Worm (Caenorhabditis elegans) whole organism, L1 larva: Measurements from ENCODE around the gene W08G11.3.

ENCODE experiments used
- C04F5.9 ChIP-seq: sonication (generic microtip); optimal IDR thresholded peaks from 2 replicates; lab custom pipeline; 2016; ENCODE audit warnings: missing genetic modification characterization, missing compliant biosample characterization
- C16A3.4 ChIP-seq: fragments of 150-350 bp; optimal IDR thresholded peaks from 2 replicates; lab custom pipeline; 2014; ENCODE audit warnings: missing biosample characterization, missing genetic modification characterization
- aly-2 ChIP-seq: fragments of 150-350 bp; optimal IDR thresholded peaks from 2 replicates; lab custom pipeline; 2014; ENCODE audit warnings: missing biosample characterization, missing genetic modification characterization
- ceh-63 ChIP-seq: fragments of 200-800 bp; sonication (Bioruptor generic); optimal IDR thresholded peaks from 2 replicates; lab custom pipeline; 2018; ENCODE audit warnings: mild to moderate bottlenecking, missing genetic modification characterization, missing compliant biosample characterization
- ceh-82 ChIP-seq, 3 experiments: fragments of 150-350 bp in 1 of 3; sonication (generic microtip) in 2 of 3; optimal IDR thresholded peaks; 2 replicates each; lab custom pipeline; 2014 to 2017; ENCODE audit warnings: missing biosample characterization in 3 of 3, missing genetic modification characterization in 3 of 3
- ces-1 ChIP-seq: fragments of 150-350 bp; optimal IDR thresholded peaks from 2 replicates; lab custom pipeline; 2014; ENCODE audit warnings: missing biosample characterization, missing genetic modification reagents, missing genetic modification characterization
- dpl-1 ChIP-seq, 3 experiments: fragments of 150-350 bp in 2 of 3; sonication (generic microtip) in 1 of 3; optimal IDR thresholded peaks; 2 replicates each; lab custom pipeline; 2014 to 2017; ENCODE audit warnings: missing biosample characterization in 3 of 3, missing genetic modification characterization in 3 of 3, missing genetic modification reagents in 3 of 3
- dsc-1 ChIP-seq: sonication (generic microtip); optimal IDR thresholded peaks from 2 replicates; lab custom pipeline; 2016; ENCODE audit warnings: mild to moderate bottlenecking, missing genetic modification characterization, missing compliant biosample characterization
- efl-1 ChIP-seq, 4 experiments: fragments of 150-350 bp; optimal IDR thresholded peaks in 3 of 4; peaks in 1 of 4; 1 replicate in 1 of 4; 2 replicates in 3 of 4; lab custom pipeline; 2014; ENCODE audit warnings: missing biosample characterization in 2 of 4, missing genetic modification characterization in 2 of 4, missing genetic modification reagents in 2 of 4
- elt-3 ChIP-seq, 6 experiments: fragments of 150-350 bp in 1 of 6; sonication (generic microtip); optimal IDR thresholded peaks; 2 replicates each; lab custom pipeline; 2017 to 2018; ENCODE audit warnings: missing biosample characterization in 6 of 6, missing genetic modification characterization in 6 of 6, inconsistent platforms in 1 of 6
- fkh-10 ChIP-seq: sonication (generic microtip); optimal IDR thresholded peaks from 2 replicates; lab custom pipeline; 2017; ENCODE audit warnings: missing biosample characterization, missing genetic modification reagents, missing genetic modification characterization
- hlh-4 ChIP-seq: sonication (generic microtip); optimal IDR thresholded peaks from 2 replicates; lab custom pipeline; 2016; ENCODE audit warnings: mild to moderate bottlenecking, missing genetic modification characterization, missing compliant biosample characterization
- hpl-2 ChIP-seq: fragments of 150-350 bp; optimal IDR thresholded peaks from 2 replicates; lab custom pipeline; 2014; ENCODE audit warnings: missing biosample characterization, missing genetic modification reagents, missing genetic modification characterization
- lin-14 ChIP-seq: fragments of 200-800 bp; sonication (Bioruptor generic); optimal IDR thresholded peaks from 2 replicates; lab custom pipeline; 2018; ENCODE audit warnings: mild to moderate bottlenecking, missing genetic modification characterization, moderate library complexity, missing compliant biosample characterization
- lin-35 ChIP-seq, 2 experiments: fragments of 150-350 bp; optimal IDR thresholded peaks; 2 replicates each; lab custom pipeline; 2014; ENCODE audit warnings: missing biosample characterization in 2 of 2, missing genetic modification characterization in 2 of 2, missing genetic modification reagents in 2 of 2
- lin-39 ChIP-seq: fragments of 150-350 bp; optimal IDR thresholded peaks from 2 replicates; lab custom pipeline; 2014; ENCODE audit warnings: missing biosample characterization, missing genetic modification reagents, missing genetic modification characterization
- lsy-2 ChIP-seq, 2 experiments: fragments of 150-350 bp; optimal IDR thresholded peaks; 2 replicates each; lab custom pipeline; 2014; ENCODE audit warnings: missing biosample characterization in 2 of 2, missing genetic modification characterization in 2 of 2
- mab-9 ChIP-seq: fragments of 200-800 bp; sonication (Bioruptor generic); IDR thresholded peaks from 2 replicates; pipeline ENCODE4 v1.3.6; 2022; ENCODE audit warnings: missing genetic modification reagents, missing genetic modification characterization, missing compliant biosample characterization
- mdl-1 ChIP-seq, 2 experiments: fragments of 150-350 bp; optimal IDR thresholded peaks; 2 replicates each; lab custom pipeline; 2014 to 2017; ENCODE audit warnings: missing biosample characterization in 2 of 2, missing genetic modification characterization in 2 of 2, inconsistent platforms in 1 of 2
- mep-1 ChIP-seq: fragments of 150-350 bp; optimal IDR thresholded peaks from 2 replicates; lab custom pipeline; 2014; ENCODE audit warnings: missing biosample characterization, missing genetic modification characterization
- nhr-12 ChIP-seq: sonication (generic microtip); optimal IDR thresholded peaks from 2 replicates; lab custom pipeline; 2017; ENCODE audit warnings: missing biosample characterization, missing genetic modification characterization
- nhr-19 ChIP-seq: fragments of 200-800 bp; sonication (Bioruptor generic); conservative IDR thresholded peaks from 2 replicates; pipeline ENCODE4 v1.3.6; 2022; ENCODE audit warnings: missing genetic modification characterization, missing compliant biosample characterization
- nhr-20 ChIP-seq: sonication (generic microtip); optimal IDR thresholded peaks from 2 replicates; lab custom pipeline; 2016; ENCODE audit warnings: mild to moderate bottlenecking, missing genetic modification characterization, missing compliant biosample characterization
- nhr-28 ChIP-seq: fragments of 150-350 bp; optimal IDR thresholded peaks from 2 replicates; lab custom pipeline; 2014; ENCODE audit warnings: missing biosample characterization, missing genetic modification characterization
- nhr-47 ChIP-seq: sonication (generic microtip); optimal IDR thresholded peaks from 2 replicates; lab custom pipeline; 2016; ENCODE audit warnings: mild to moderate bottlenecking, missing genetic modification characterization, moderate library complexity, missing compliant biosample characterization
- nhr-71 ChIP-seq: sonication (generic microtip); optimal IDR thresholded peaks from 2 replicates; lab custom pipeline; 2016; ENCODE audit warnings: mild to moderate bottlenecking, missing genetic modification characterization, moderate library complexity, missing compliant biosample characterization
- nhr-84 ChIP-seq: sonication (generic microtip); optimal IDR thresholded peaks from 2 replicates; lab custom pipeline; 2017; ENCODE audit warnings: missing biosample characterization, missing genetic modification characterization
- nhr-85 ChIP-seq: sonication (generic microtip); peaks from one replicate; lab custom pipeline; 2016; ENCODE audit warnings: missing genetic modification characterization, inconsistent platforms, missing compliant biosample characterization
- pax-3 ChIP-seq: fragments of 200-800 bp; sonication (Bioruptor generic); optimal IDR thresholded peaks from 2 replicates; lab custom pipeline; 2018; ENCODE audit warnings: mild to moderate bottlenecking, missing genetic modification characterization, moderate library complexity, missing compliant biosample characterization
- rnt-1 ChIP-seq: sonication (generic microtip); optimal IDR thresholded peaks from 2 replicates; lab custom pipeline; 2016; ENCODE audit warnings: mild to moderate bottlenecking, missing genetic modification characterization, moderate library complexity, missing compliant biosample characterization
- skn-1 ChIP-seq: fragments of 150-350 bp; optimal IDR thresholded peaks from 2 replicates; lab custom pipeline; 2014; ENCODE audit warnings: missing biosample characterization, missing genetic modification characterization
- snpc-4 ChIP-seq: fragments of 150-350 bp; optimal IDR thresholded peaks from 2 replicates; lab custom pipeline; 2014; ENCODE audit warnings: missing biosample characterization, missing genetic modification characterization
- snu-23 ChIP-seq: sonication (generic microtip); optimal IDR thresholded peaks from 2 replicates; lab custom pipeline; 2016; ENCODE audit warnings: missing genetic modification characterization, missing compliant biosample characterization
- unc-30 ChIP-seq: sonication (generic microtip); optimal IDR thresholded peaks from 2 replicates; lab custom pipeline; 2017; ENCODE audit warnings: missing biosample characterization, missing genetic modification characterization
- unc-62 ChIP-seq: fragments of 150-350 bp; optimal IDR thresholded peaks from 2 replicates; lab custom pipeline; 2014; ENCODE audit warnings: missing biosample characterization, missing genetic modification reagents, missing genetic modification characterization
- unc-86 ChIP-seq: sonication (generic microtip); optimal IDR thresholded peaks from 2 replicates; lab custom pipeline; 2016; ENCODE audit warnings: missing genetic modification characterization, missing compliant biosample characterization
- unc-98 ChIP-seq: fragments of 200-800 bp; sonication (Bioruptor generic); IDR thresholded peaks from 2 replicates; pipeline ENCODE4 v1.3.6; 2022; ENCODE audit warnings: missing genetic modification characterization, missing compliant biosample characterization
- zag-1 ChIP-seq: fragments of 150-350 bp; optimal IDR thresholded peaks from 2 replicates; lab custom pipeline; 2014; ENCODE audit warnings: missing biosample characterization, missing genetic modification characterization
- zip-4 ChIP-seq: fragments of 200-800 bp; sonication (Bioruptor generic); optimal IDR thresholded peaks from 2 replicates; lab custom pipeline; 2018; ENCODE audit warnings: mild to moderate bottlenecking, missing genetic modification characterization, moderate library complexity, missing compliant biosample characterization

Gene W08G11.3

ce11 chrV:16350775-16351378, 16.6 kb upstream of the W08G11.3 start (continued):
- no peak for TF ChIP-seq hlh-4 (tag; lab: Kevin White, UChicago)
- TF ChIP-seq nhr-19 (GFP tag; lab: Robert Waterston, UW) = peak; percentile 64
- no peak for TF ChIP-seq nhr-84 (tag; lab: Kevin White, UChicago)
- TF ChIP-seq nhr-85 = peak; percentile 40
- TF ChIP-seq fkh-10 = peak; percentile 6
- TF ChIP-seq unc-62 = no peak
- TF ChIP-seq nhr-47 (tag; lab: Kevin White, UChicago) = peak; percentile 67
- no peak for TF ChIP-seq nhr-28 (tag; lab: Kevin White, UChicago)
- TF ChIP-seq rnt-1 = peak; percentile 87
- TF ChIP-seq snu-23 (GFP tag; lab: Kevin White, UChicago) = peak; percentile 48
- peak; percentile 89 for TF ChIP-seq lin-14 (GFP tag; lab: Kevin White, UChicago)
- TF ChIP-seq nhr-71 (tag; lab: Kevin White, UChicago) = peak; percentile 69
- peak in 2 of 3 experiments; percentile 7 to 72 for TF ChIP-seq ceh-82 (tag; optimal IDR thresholded peaks at IDR 0.05; lab: Kevin White, UChicago)
- TF ChIP-seq lin-35 (GFP tag; optimal IDR thresholded peaks at IDR 0.05; lab: Kevin White, UChicago) = peak; percentile 46 to 51
- TF ChIP-seq unc-30 (tag; lab: Kevin White, UChicago) = no peak
- peak; percentile 39 for TF ChIP-seq unc-86 (tag; lab: Kevin White, UChicago)
- peak in 1 of 2 experiments; percentile 55 for TF ChIP-seq lsy-2 (tag; optimal IDR thresholded peaks at IDR 0.05; lab: Kevin White, UChicago)
- TF ChIP-seq pax-3 (tag; lab: Kevin White, UChicago) = peak; percentile 22
- TF ChIP-seq zip-4 = no peak
- TF ChIP-seq ces-1 (GFP tag; lab: Kevin White, UChicago) = no peak
- TF ChIP-seq aly-2 (tag; lab: Kevin White, UChicago) = no peak
- peak; percentile 42 to 43 for TF ChIP-seq efl-1 (optimal IDR thresholded peaks at IDR 0.05; lab: Kevin White, UChicago)
- peak; percentile 30 to 89 for TF ChIP-seq efl-1 (GFP tag; optimal IDR thresholded peaks at IDR 0.05 in 1 of 2; lab: Kevin White, UChicago)
- TF ChIP-seq hpl-2 (GFP tag; lab: Kevin White, UChicago) = no peak
- TF ChIP-seq mep-1 (tag; lab: Kevin White, UChicago) = peak; percentile 23
- TF ChIP-seq mab-9 (GFP tag; lab: Robert Waterston, UW) = no peak

- TF ChIP-seq ceh-63 (GFP tag; lab: Kevin White, UChicago) = no peak
- TF ChIP-seq snpc-4 (tag; lab: Kevin White, UChicago) = peak; percentile 85
These were observed 15.7 kb upstream of the W08G11.3 start for ce11 chrV:16351757-16352156.

- TF ChIP-seq nhr-85 (peak; percentile 36), ces-1 (GFP tag; lab: Kevin White, UChicago) (no peak), zag-1 (tag; lab: Kevin White, UChicago) (no peak), lsy-2 (tag; optimal IDR thresholded peaks at IDR 0.05; lab: Kevin White, UChicago) (peak in 1 of 2 experiments; percentile 44), fkh-10 (no peak), lin-39 (tag; lab: Kevin White, UChicago) (peak; percentile 14), mep-1 (tag; lab: Kevin White, UChicago) (peak; percentile 39), unc-98 (GFP tag; lab: Robert Waterston, UW) (no peak), elt-3 (tag; optimal IDR thresholded peaks at IDR 0.05; lab: Kevin White, UChicago) (no peak), snu-23 (GFP tag; lab: Kevin White, UChicago) (peak; percentile 34), C04F5.9 (no peak), hlh-4 (tag; lab: Kevin White, UChicago) (no peak), nhr-12 (tag; lab: Kevin White, UChicago) (no peak), unc-86 (tag; lab: Kevin White, UChicago) (no peak), C16A3.4 (peak; percentile 12), rnt-1 (peak; percentile 67), efl-1 (optimal IDR thresholded peaks at IDR 0.05; lab: Kevin White, UChicago) (peak; percentile 15 to 25), efl-1 (GFP tag; optimal IDR thresholded peaks at IDR 0.05 in 1 of 2; lab: Kevin White, UChicago) (peak; percentile 9 to 90), dpl-1 (GFP tag; optimal IDR thresholded peaks at IDR 0.05; lab: Kevin White, UChicago) (peak in 1 of 3 experiments; percentile 13), nhr-84 (tag; lab: Kevin White, UChicago) (no peak), lin-35 (GFP tag; optimal IDR thresholded peaks at IDR 0.05; lab: Kevin White, UChicago) (peak in 1 of 2 experiments; percentile 61), lin-14 (GFP tag; lab: Kevin White, UChicago) (peak; percentile 72), nhr-20 (tag; lab: Kevin White, UChicago) (peak; percentile 43), nhr-19 (GFP tag; lab: Robert Waterston, UW) (0 out of 2 replicates have a peak, but pooled peaks have one; percentile 28), skn-1 (tag; lab: Kevin White, UChicago) (peak; percentile 28), mdl-1 (tag; optimal IDR thresholded peaks at IDR 0.05; lab: Kevin White, UChicago) (peak in 1 of 2 experiments; percentile 50), dsc-1 (tag; lab: Kevin White, UChicago) (peak; percentile 51), nhr-71 (tag; lab: Kevin White, UChicago) (peak; percentile 58)
These were observed 15.2 kb upstream of the W08G11.3 start for ce11 chrV:16352282-16352681.
